Worm (Caenorhabditis elegans): ENCODE measurements around the gene cgt-2.

ce11 chrX:17674313-17674712 is 20.7 kb upstream of the cgt-2 start:
- TF ChIP-seq ceh-16 (tag; optimal IDR thresholded peaks at IDR 0.05) (no peak), nhr-12 (tag; optimal IDR thresholded peaks at IDR 0.05) (no peak), nhr-237 (tag; optimal IDR thresholded peaks at IDR 0.05) (no peak), tbx-2 (tag; optimal IDR thresholded peaks at IDR 0.05) (no peak), pha-4 (tag; optimal IDR thresholded peaks at IDR 0.05) (no peak), hmg-11 (tag; optimal IDR thresholded peaks at IDR 0.05) (no peak), ceh-82 (tag; optimal IDR thresholded peaks at IDR 0.05) (no peak), zag-1 (tag; optimal IDR thresholded peaks at IDR 0.05) (no peak), elt-3 (tag; optimal IDR thresholded peaks at IDR 0.05) (no peak), nfya-1 (tag; optimal IDR thresholded peaks at IDR 0.05; ENCODE audit: insufficient read depth) (no peak), elt-1 (tag; optimal IDR thresholded peaks at IDR 0.05) (no peak), daf-12 (tag; optimal IDR thresholded peaks at IDR 0.05) (no peak), jun-1 (tag; optimal IDR thresholded peaks at IDR 0.05) (no peak)

Measured in whole organism, L3 larva.